Fruit fly (Drosophila melanogaster): Measurements from ENCODE around the gene CG32576.

CG32576 gene

DNA sequence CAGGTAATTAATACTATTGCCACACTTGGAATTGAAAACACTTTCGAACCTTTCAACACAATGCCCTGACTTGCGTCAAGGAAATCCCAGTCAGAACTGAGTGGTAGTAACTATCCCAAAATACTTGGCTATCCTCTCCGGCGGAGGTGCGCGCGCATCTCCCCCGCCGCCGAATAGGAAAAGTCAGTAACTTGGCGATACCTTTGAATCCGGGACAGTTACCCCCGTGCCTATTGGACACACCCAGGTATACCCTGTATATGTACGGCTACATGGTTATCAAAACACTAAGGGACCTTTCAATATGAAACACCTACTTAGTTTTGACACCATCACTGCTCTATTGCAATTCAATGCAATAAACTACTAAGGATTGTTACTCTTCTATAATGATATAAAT, 42.3 kb upstream of the CG32576 start, which contains the start of gene CG9919 (continued):
- TF ChIP-seq row (GFP tag; IDR thresholded peaks at IDR 0.05) (peak; percentile 33; the same call in 1 of the 3 replicates), CG9727 (GFP tag; optimal IDR thresholded peaks at IDR 0.05) (no peak), CG17802 (tag; optimal IDR thresholded peaks at IDR 0.05) (no peak), CG10431 (GFP tag; optimal IDR thresholded peaks at IDR 0.05) (peak; percentile 89), CG8089 (GFP tag; optimal IDR thresholded peaks at IDR 0.05) (no peak), CG17829 (tag; optimal IDR thresholded peaks at IDR 0.05) (no peak), CG13123 (GFP tag; optimal IDR thresholded peaks at IDR 0.05) (no peak)

DNA sequence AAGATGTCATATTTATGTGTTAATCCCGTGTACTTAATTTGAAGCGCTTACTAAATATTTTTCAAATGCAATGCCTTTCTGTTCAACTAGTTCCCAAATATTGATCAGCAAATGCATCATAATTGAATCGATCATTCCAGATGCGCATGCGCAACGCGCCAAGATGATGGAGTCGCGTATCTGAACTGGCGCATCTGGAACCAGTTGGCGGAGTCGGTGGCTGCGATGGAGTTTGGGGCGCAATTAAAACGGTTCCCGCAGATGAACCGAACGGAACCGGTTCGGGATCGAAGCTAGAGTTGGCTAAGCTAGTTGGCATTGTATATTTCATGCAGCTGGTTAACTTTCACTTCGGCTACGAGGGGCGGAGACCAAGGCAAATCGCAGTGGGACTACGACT, 37.1 kb upstream of the CG32576 start, which contains the start of gene CalpC:
Gene CalpC (plus strand): TSS at position 292 of the 400 bp plus-strand sequence.
- peak; percentile 56; the same call in 1 of the 3 replicates for TF ChIP-seq Opbp (GFP tag; IDR thresholded peaks at IDR 0.05; ENCODE audit: partially characterized antibody)
- TF ChIP-seq pfk (GFP tag; optimal IDR thresholded peaks at IDR 0.05): no peak
- TF ChIP-seq Dip2 (GFP tag; IDR thresholded peaks at IDR 0.05): no peak
- no peak for TF ChIP-seq psq (GFP tag; optimal IDR thresholded peaks at IDR 0.05)
- no peak for TF ChIP-seq CG7556 (GFP tag; optimal IDR thresholded peaks at IDR 0.05)
- TF ChIP-seq bbx (GFP tag; IDR thresholded peaks at IDR 0.05; ENCODE audit: partially characterized antibody): 0 out of 2 replicates have a peak, but pooled peaks have one; percentile 40
- TF ChIP-seq Doc3 (GFP tag; IDR thresholded peaks at IDR 0.05; ENCODE audit: partially characterized antibody): no peak
- TF ChIP-seq HmgD (GFP tag; optimal IDR thresholded peaks at IDR 0.05): no peak
- peak; percentile 34; the same call in 1 of the 4 replicates for TF ChIP-seq Dll (GFP tag; IDR thresholded peaks at IDR 0.05; ENCODE audit: partially characterized antibody)
- TF ChIP-seq gcm2 (GFP tag; optimal IDR thresholded peaks at IDR 0.05): no peak
- no peak for TF ChIP-seq dmrt11E (tag; optimal IDR thresholded peaks at IDR 0.05)
- no peak for TF ChIP-seq onecut (GFP tag; IDR thresholded peaks at IDR 0.05)
- no peak for TF ChIP-seq CG18599 (GFP tag; optimal IDR thresholded peaks at IDR 0.05)
- TF ChIP-seq CrebB (tag; optimal IDR thresholded peaks at IDR 0.05): no peak
- TF ChIP-seq CG13775 (GFP tag; optimal IDR thresholded peaks at IDR 0.05): no peak
- no peak for TF ChIP-seq CG17912 (GFP tag; optimal IDR thresholded peaks at IDR 0.05)
- no peak for TF ChIP-seq sim (GFP tag; IDR thresholded peaks at IDR 0.05)
- TF ChIP-seq vvl (GFP tag; IDR thresholded peaks at IDR 0.05): 0 out of 2 replicates have a peak, but pooled peaks have one; percentile 15
- TF ChIP-seq CG12071 (GFP tag; optimal IDR thresholded peaks at IDR 0.05): no peak
- TF ChIP-seq Scr (GFP tag; IDR thresholded peaks at IDR 0.05; ENCODE audit: partially characterized antibody): peak; percentile 40
- no peak for TF ChIP-seq wek (GFP tag; optimal IDR thresholded peaks at IDR 0.05)
- peak; percentile 18 for TF ChIP-seq nom (GFP tag; optimal IDR thresholded peaks at IDR 0.05)
- no peak for TF ChIP-seq dpn (GFP tag; optimal IDR thresholded peaks at IDR 0.05)
- no peak for TF ChIP-seq slbo (GFP tag; IDR thresholded peaks at IDR 0.05)
- TF ChIP-seq disco-r (GFP tag; optimal IDR thresholded peaks at IDR 0.05): no peak
- TF ChIP-seq E2f2 (GFP tag; IDR thresholded peaks at IDR 0.05): peak; percentile 61; the same call in 1 of the 2 replicates
- TF ChIP-seq sima (GFP tag; optimal IDR thresholded peaks at IDR 0.05): no peak
- TF ChIP-seq CG12155 (GFP tag; optimal IDR thresholded peaks at IDR 0.05): no peak
- TF ChIP-seq twi (tag; optimal IDR thresholded peaks at IDR 0.05): no peak
- no peak for TF ChIP-seq CG17568 (GFP tag; optimal IDR thresholded peaks at IDR 0.05)
- TF ChIP-seq Spps (tag; optimal IDR thresholded peaks at IDR 0.05): no peak
- TF ChIP-seq Ssrp (tag; optimal IDR thresholded peaks at IDR 0.05): no peak
- TF ChIP-seq Xbp1 (GFP tag; optimal IDR thresholded peaks at IDR 0.05): no peak
- no peak for TF ChIP-seq CG12744 (GFP tag; optimal IDR thresholded peaks at IDR 0.05)
- peak; percentile 30 for TF ChIP-seq Sry-β (GFP tag; optimal IDR thresholded peaks at IDR 0.05)
- TF ChIP-seq tgo (GFP tag; IDR thresholded peaks at IDR 0.05): no peak
- no peak for TF ChIP-seq CG9437 (GFP tag; optimal IDR thresholded peaks at IDR 0.05)
- no peak for TF ChIP-seq Hr78 (GFP tag; optimal IDR thresholded peaks at IDR 0.05)
- no peak for TF ChIP-seq CG10565 (GFP tag; optimal IDR thresholded peaks at IDR 0.05)
- TF ChIP-seq CG5245 (GFP tag; optimal IDR thresholded peaks at IDR 0.05): no peak
- TF ChIP-seq pzg (GFP tag; optimal IDR thresholded peaks at IDR 0.05): peak; percentile 22
- TF ChIP-seq sd (tag; optimal IDR thresholded peaks at IDR 0.05): no peak
